Fruit fly (Drosophila melanogaster) whole organism, embryonic: ENCODE measurements around the gene CG6028.

ENCODE experiments used
- ATbp ChIP-seq: fragments of 200-800 bp; sonication (Bioruptor generic); optimal IDR thresholded peaks from 2 replicates; lab custom pipeline; 2017; ENCODE audit warnings: missing biosample characterization, mild to moderate bottlenecking, missing genetic modification characterization, missing genetic modification reagents
- Abd-B ChIP-seq: fragments of 200-800 bp; sonication (Bioruptor generic); optimal IDR thresholded peaks from 2 replicates; lab custom pipeline; 2018; ENCODE audit warnings: missing biosample characterization, mild to moderate bottlenecking, missing genetic modification characterization, moderate library complexity
- Atf-2 ChIP-seq: fragments of 200-800 bp; sonication (Bioruptor generic); optimal IDR thresholded peaks from 2 replicates; lab custom pipeline; 2016; ENCODE audit warnings: missing biosample characterization, missing genetic modification characterization
- Awh ChIP-seq: fragments of 200-800 bp; sonication (Bioruptor generic); IDR thresholded peaks from 2 replicates; pipeline ENCODE4, ENCODE4 v1.3.6; 2022; ENCODE audit warnings: missing biosample characterization, missing genetic modification characterization
- B-H2 ChIP-seq: fragments of 200-800 bp; sonication (Bioruptor generic); optimal IDR thresholded peaks from 2 replicates; lab custom pipeline; 2018; ENCODE audit warnings: missing biosample characterization, mild to moderate bottlenecking, missing genetic modification characterization
- BEAF-32 ChIP-seq: fragments of 200-800 bp; sonication (Bioruptor generic); optimal IDR thresholded peaks from 3 replicates; lab custom pipeline; 2017; ENCODE audit warnings: missing biosample characterization, missing genetic modification characterization, mild to moderate bottlenecking, moderate library complexity, missing genetic modification reagents
- CG10321 ChIP-seq: fragments of 200-800 bp; sonication (Bioruptor generic); IDR thresholded peaks from 2 replicates; pipeline ENCODE4 v1.3.6; 2022; ENCODE audit warnings: missing biosample characterization, missing genetic modification characterization
- CG11695 ChIP-seq: fragments of 200-800 bp; sonication (Bioruptor generic); IDR thresholded peaks from 3 replicates; pipeline ENCODE4 v1.3.6; 2022; ENCODE audit warnings: missing biosample characterization, missing genetic modification characterization
- CG12219 ChIP-seq: fragments of 200-800 bp; sonication (Bioruptor generic); optimal IDR thresholded peaks from 3 replicates; lab custom pipeline; 2018; ENCODE audit warnings: missing biosample characterization, mild to moderate bottlenecking, missing genetic modification characterization
- CG12299 ChIP-seq: fragments of 200-800 bp; sonication (Bioruptor generic); optimal IDR thresholded peaks from 2 replicates; lab custom pipeline; 2018; ENCODE audit warnings: missing biosample characterization, mild to moderate bottlenecking, missing genetic modification characterization
- CG1233 ChIP-seq: fragments of 200-800 bp; sonication (Bioruptor generic); optimal IDR thresholded peaks from 4 replicates; lab custom pipeline; 2018; ENCODE audit warnings: missing biosample characterization, mild to moderate bottlenecking, missing genetic modification characterization
- CG14710 ChIP-seq: fragments of 200-800 bp; sonication (Bioruptor generic); optimal IDR thresholded peaks from 3 replicates; lab custom pipeline; 2019; ENCODE audit warnings: missing biosample characterization, mild to moderate bottlenecking, missing genetic modification characterization, moderate library complexity
- CG1647 ChIP-seq: fragments of 200-800 bp; sonication (Bioruptor generic); optimal IDR thresholded peaks from 3 replicates; lab custom pipeline; 2016; ENCODE audit warnings: missing biosample characterization, missing genetic modification characterization
- CG16813 ChIP-seq: fragments of 200-800 bp; sonication (Bioruptor generic); IDR thresholded peaks from 3 replicates; pipeline ENCODE4 v1.3.6; 2022; ENCODE audit warnings: missing biosample characterization, missing genetic modification characterization; ENCODE audit not compliant: partially characterized antibody
- CG17568 ChIP-seq: fragments of 200-800 bp; sonication (Bioruptor generic); optimal IDR thresholded peaks from 2 replicates; lab custom pipeline; 2018; ENCODE audit warnings: missing biosample characterization, mild to moderate bottlenecking, missing genetic modification characterization, moderate library complexity
- CG2875 ChIP-seq: fragments of 200-800 bp; sonication (Bioruptor generic); optimal IDR thresholded peaks from 2 replicates; lab custom pipeline; 2017; ENCODE audit warnings: missing biosample characterization, mild to moderate bottlenecking, missing genetic modification characterization, missing genetic modification reagents
- CG31224 ChIP-seq: fragments of 200-800 bp; sonication (Bioruptor generic); IDR thresholded peaks from 2 replicates; pipeline ENCODE4 v1.3.6; 2022; ENCODE audit warnings: missing biosample characterization, missing genetic modification characterization
- CG3995 ChIP-seq: fragments of 200-800 bp; sonication (Bioruptor generic); optimal IDR thresholded peaks from 3 replicates; lab custom pipeline; 2016; ENCODE audit warnings: missing biosample characterization, missing genetic modification characterization
- CG6791 ChIP-seq: fragments of 200-800 bp; sonication (Bioruptor generic); IDR thresholded peaks from 3 replicates; pipeline ENCODE4 v1.3.6; 2022; ENCODE audit warnings: missing biosample characterization, missing genetic modification characterization; ENCODE audit not compliant: partially characterized antibody
- CG8089 ChIP-seq: fragments of 200-800 bp; sonication (Bioruptor generic); optimal IDR thresholded peaks from 3 replicates; lab custom pipeline; 2016; ENCODE audit warnings: missing biosample characterization, missing genetic modification characterization
- CG8765 ChIP-seq: fragments of 200-800 bp; sonication (Bioruptor generic); IDR thresholded peaks from 2 replicates; pipeline ENCODE4 v1.3.6; 2022; ENCODE audit warnings: missing biosample characterization, missing genetic modification characterization
- CG8924 ChIP-seq: fragments of 200-800 bp; optimal IDR thresholded peaks from 3 replicates; lab custom pipeline; 2019; ENCODE audit warnings: missing biosample characterization, mild to moderate bottlenecking, missing genetic modification characterization, moderate library complexity
- CG9727 ChIP-seq: fragments of 200-800 bp; sonication (Bioruptor generic); optimal IDR thresholded peaks from 3 replicates; lab custom pipeline; 2017; ENCODE audit warnings: missing biosample characterization, mild to moderate bottlenecking, missing genetic modification characterization
- CG9797 ChIP-seq: fragments of 200-800 bp; sonication (Bioruptor generic); optimal IDR thresholded peaks from 3 replicates; lab custom pipeline; 2018; ENCODE audit warnings: missing biosample characterization, mild to moderate bottlenecking, missing genetic modification characterization
- CHES-1-like ChIP-seq: fragments of 200-800 bp; sonication (Bioruptor generic); optimal IDR thresholded peaks from 2 replicates; lab custom pipeline; 2016; ENCODE audit warnings: missing biosample characterization, missing genetic modification characterization
- Chrac-16 ChIP-seq: fragments of 200-800 bp; sonication (Bioruptor generic); optimal IDR thresholded peaks from 3 replicates; lab custom pipeline; 2016; ENCODE audit warnings: missing biosample characterization, missing genetic modification characterization
- Eip74EF ChIP-seq, 2 experiments: fragments of 200-800 bp in 1 of 2; fragments of >200 bp in 1 of 2; sonication (Bioruptor generic) in 1 of 2; optimal IDR thresholded peaks; 2 replicates each; lab custom pipeline; 2017 to 2019; ENCODE audit warnings: missing biosample characterization in 2 of 2, missing genetic modification characterization in 2 of 2, mild to moderate bottlenecking in 1 of 2, moderate library complexity in 1 of 2
- GATAe ChIP-seq: fragments of 200-800 bp; sonication (Bioruptor generic); conservative IDR thresholded peaks from 2 replicates; pipeline ENCODE4 v1.3.6; 2022; ENCODE audit warnings: missing biosample characterization, missing genetic modification characterization
- HHEX ChIP-seq: fragments of 200-800 bp; sonication (Bioruptor generic); optimal IDR thresholded peaks from 3 replicates; lab custom pipeline; 2017; ENCODE audit warnings: missing biosample characterization, mild to moderate bottlenecking, missing genetic modification characterization, missing genetic modification reagents
- Hmr ChIP-seq: fragments of 200-800 bp; sonication (Bioruptor generic); optimal IDR thresholded peaks from 3 replicates; lab custom pipeline; 2017; ENCODE audit warnings: mild to moderate bottlenecking, missing biosample characterization, missing genetic modification reagents, missing genetic modification characterization
- Hr51 ChIP-seq, 2 experiments: fragments of 200-800 bp; sonication (Bioruptor generic); optimal IDR thresholded peaks; 2 replicates in 1 of 2; 3 replicates in 1 of 2; lab custom pipeline; 2016 to 2018; ENCODE audit warnings: missing biosample characterization in 2 of 2, missing genetic modification characterization in 2 of 2, mild to moderate bottlenecking in 1 of 2, moderate library complexity in 1 of 2
- Kr ChIP-seq: fragments of 200-800 bp; sonication (Bioruptor generic); optimal IDR thresholded peaks from 2 replicates; lab custom pipeline; 2017; ENCODE audit warnings: missing biosample characterization, mild to moderate bottlenecking, missing genetic modification characterization
- Nf-YA ChIP-seq: fragments of 200-800 bp; sonication (Bioruptor generic); IDR thresholded peaks from 2 replicates; pipeline ENCODE4 v1.3.6; 2022; ENCODE audit warnings: missing biosample characterization, missing genetic modification characterization
- Oaz ChIP-seq: fragments of 200-800 bp; sonication (Bioruptor generic); IDR thresholded peaks from 2 replicates; pipeline ENCODE4 v1.3.6; 2022; ENCODE audit warnings: missing biosample characterization, missing genetic modification characterization
- YL-1 ChIP-seq: fragments of 200-800 bp; sonication (Bioruptor generic); optimal IDR thresholded peaks from 3 replicates; lab custom pipeline; 2017; ENCODE audit warnings: missing biosample characterization, mild to moderate bottlenecking, missing genetic modification characterization
- ap ChIP-seq: fragments of 200-800 bp; sonication (Bioruptor generic); IDR thresholded peaks from 2 replicates; pipeline ENCODE4 v1.3.6; 2022; ENCODE audit warnings: missing biosample characterization, missing genetic modification characterization
- bowl ChIP-seq: fragments of 200-800 bp; sonication (Bioruptor generic); IDR thresholded peaks from 2 replicates; pipeline ENCODE4 v1.3.6; 2022; ENCODE audit warnings: missing biosample characterization, missing genetic modification characterization
- chm ChIP-seq: fragments of 200-800 bp; sonication (Bioruptor generic); IDR thresholded peaks from 2 replicates; pipeline ENCODE4 v1.3.6; 2022; ENCODE audit warnings: missing biosample characterization, missing genetic modification characterization
- danr ChIP-seq: fragments of 200-800 bp; sonication (Bioruptor generic); IDR thresholded peaks from 2 replicates; pipeline ENCODE4 v1.3.6; 2022; ENCODE audit warnings: missing biosample characterization, missing genetic modification characterization
- fd64A ChIP-seq: fragments of 200-800 bp; sonication (Bioruptor generic); optimal IDR thresholded peaks from 3 replicates; lab custom pipeline; 2018; ENCODE audit warnings: missing biosample characterization, mild to moderate bottlenecking, missing genetic modification characterization
- gro ChIP-seq: fragments of 200-800 bp; sonication (Bioruptor generic); optimal IDR thresholded peaks from 2 replicates; lab custom pipeline; 2016; ENCODE audit warnings: missing biosample characterization, missing genetic modification characterization
- nerfin-1 ChIP-seq: fragments of 200-800 bp; sonication (Bioruptor generic); optimal IDR thresholded peaks from 3 replicates; lab custom pipeline; 2019; ENCODE audit warnings: missing biosample characterization, mild to moderate bottlenecking, missing genetic modification characterization, moderate library complexity
- nmo ChIP-seq: fragments of 200-800 bp; sonication (Bioruptor generic); optimal IDR thresholded peaks from 2 replicates; lab custom pipeline; 2018; ENCODE audit warnings: missing biosample characterization, mild to moderate bottlenecking, missing genetic modification characterization, moderate library complexity
- pita ChIP-seq: fragments of 200-800 bp; sonication (Bioruptor generic); optimal IDR thresholded peaks from 2 replicates; lab custom pipeline; 2017; ENCODE audit warnings: missing biosample characterization, mild to moderate bottlenecking, missing genetic modification characterization
- seq ChIP-seq: fragments of 200-800 bp; sonication (Bioruptor generic); IDR thresholded peaks from 2 replicates; pipeline ENCODE4 v1.3.6; 2022; ENCODE audit warnings: missing biosample characterization, missing genetic modification characterization
- sim ChIP-seq: fragments of 200-800 bp; sonication (Bioruptor generic); IDR thresholded peaks from 2 replicates; pipeline ENCODE4 v1.3.6; 2022; ENCODE audit warnings: missing biosample characterization, missing genetic modification characterization
- slou ChIP-seq: fragments of 200-800 bp; sonication (Bioruptor generic); optimal IDR thresholded peaks from 3 replicates; lab custom pipeline; 2016; ENCODE audit warnings: missing biosample characterization, missing genetic modification characterization
- ssp ChIP-seq: fragments of 200-800 bp; sonication (Bioruptor generic); IDR thresholded peaks from 2 replicates; pipeline ENCODE4 v1.3.6; 2022; ENCODE audit warnings: missing biosample characterization, missing genetic modification characterization
- stc ChIP-seq: fragments of 200-800 bp; sonication (Bioruptor generic); IDR thresholded peaks from 2 replicates; pipeline ENCODE4 v1.3.6; 2022; ENCODE audit warnings: missing biosample characterization, missing genetic modification characterization
- unpg ChIP-seq: fragments of 200-800 bp; sonication (Bioruptor generic); optimal IDR thresholded peaks from 3 replicates; lab custom pipeline; 2018; ENCODE audit warnings: missing biosample characterization, mild to moderate bottlenecking, missing genetic modification characterization, moderate library complexity

The CG6028 gene

dm6 chr3R:22023041-22023626 is 2.2 kb downstream of the CG6028 start, which contains the start of the genes Mitofilin and mRpL35 (continued):
- TF ChIP-seq B-H2 (GFP tag; lab: Kevin White, UChicago) (peak; percentile 36), seq (GFP tag; lab: Robert Waterston, UW) (no peak), Hr51 (GFP tag; optimal IDR thresholded peaks at IDR 0.05; lab: Kevin White, UChicago) (peak in 1 of 2 experiments; percentile 29), nmo (GFP tag; lab: Kevin White, UChicago) (peak; percentile 58), HHEX (GFP tag; lab: Kevin White, UChicago) (no peak), ap (GFP tag; lab: Robert Waterston, UW) (no peak), gro (GFP tag; lab: Kevin White, UChicago) (peak; percentile 16), ssp (GFP tag; lab: Robert Waterston, UW) (no peak), CG6791 (GFP tag; lab: Robert Waterston, UW) (peak; percentile 22; the same call in 2 of the 3 replicates), CG8089 (peak; percentile 7), CG16813 (peak; percentile 78), CHES-1-like (peak; percentile 78), CG8924 (tag; lab: Kevin White, UChicago) (peak; percentile 36), CG2875 (GFP tag; lab: Kevin White, UChicago) (no peak), GATAe (peak; percentile 47; the same call in 1 of the 2 replicates), CG10321 (GFP tag; lab: Robert Waterston, UW) (no peak), YL-1 (GFP tag; lab: Kevin White, UChicago) (peak; percentile 63), CG1647 (no peak), chm (GFP tag; lab: Robert Waterston, UW) (no peak), CG9797 (GFP tag; lab: Kevin White, UChicago) (peak; percentile 9), CG9727 (GFP tag; lab: Kevin White, UChicago) (peak; percentile 37), Abd-B (GFP tag; lab: Kevin White, UChicago) (peak; percentile 9), CG12299 (tag; lab: Kevin White, UChicago) (no peak), CG11695 (GFP tag; lab: Robert Waterston, UW) (no peak), danr (no peak), Chrac-16 (GFP tag; lab: Kevin White, UChicago) (peak; percentile 35), CG1233 (GFP tag; lab: Kevin White, UChicago) (peak; percentile 24), Hmr (GFP tag; lab: Kevin White, UChicago) (peak; percentile 21), CG3995 (GFP tag; lab: Kevin White, UChicago) (peak; percentile 19), CG12219 (GFP tag; lab: Kevin White, UChicago) (no peak), Atf-2 (GFP tag; lab: Kevin White, UChicago) (peak; percentile 50), Awh (no peak), Eip74EF (GFP tag; optimal IDR thresholded peaks at IDR 0.05; lab: Kevin White, UChicago) (no peak), pita (GFP tag; lab: Kevin White, UChicago) (no peak), nerfin-1 (tag; lab: Kevin White, UChicago) (no peak), CG31224 (no peak), ATbp (GFP tag; lab: Kevin White, UChicago) (no peak), fd64A (GFP tag; lab: Kevin White, UChicago) (no peak), Oaz (GFP tag; lab: Robert Waterston, UW) (no peak), CG14710 (tag; lab: Kevin White, UChicago) (peak; percentile 64), CG8765 (GFP tag; lab: Robert Waterston, UW) (peak; percentile 19; the same call in 1 of the 2 replicates), Kr (GFP tag; lab: Kevin White, UChicago) (no peak), stc (no peak), bowl (GFP tag; lab: Robert Waterston, UW) (no peak), BEAF-32 (GFP tag; lab: Kevin White, UChicago) (peak; percentile 89), Nf-YA (GFP tag; lab: Robert Waterston, UW) (no peak), unpg (GFP tag; lab: Kevin White, UChicago) (no peak), sim (no peak), CG17568 (GFP tag; lab: Kevin White, UChicago) (no peak), slou (GFP tag; lab: Kevin White, UChicago) (peak; percentile 21)
